Fruit fly (Drosophila melanogaster) whole organism, embryonic: ENCODE measurements around the gene CG46458.

Experiments
- Aef1 ChIP-seq: fragments of 200-800 bp; sonication (Bioruptor generic); IDR thresholded peaks from 3 replicates; pipeline ENCODE4 v1.3.6; 2022; ENCODE audit warnings: missing biosample characterization, missing genetic modification characterization
- BEAF-32 ChIP-seq: fragments of 200-800 bp; sonication (Bioruptor generic); optimal IDR thresholded peaks from 3 replicates; lab custom pipeline; 2017; ENCODE audit warnings: missing biosample characterization, missing genetic modification characterization, mild to moderate bottlenecking, moderate library complexity, missing genetic modification reagents
- CG14667 ChIP-seq: fragments of 200-800 bp; sonication (Bioruptor generic); IDR thresholded peaks from 2 replicates; pipeline ENCODE4 v1.3.6; 2022; ENCODE audit warnings: missing biosample characterization, missing genetic modification characterization
- CG14860 ChIP-seq: fragments of 200-800 bp; sonication (Bioruptor generic); IDR thresholded peaks from 3 replicates; pipeline ENCODE4 v1.3.6; 2022; ENCODE audit warnings: missing biosample characterization, missing genetic modification characterization; ENCODE audit not compliant: partially characterized antibody
- CG15073 ChIP-seq: fragments of 200-800 bp; sonication (Bioruptor generic); optimal IDR thresholded peaks from 2 replicates; lab custom pipeline; 2016; ENCODE audit warnings: missing biosample characterization, missing genetic modification characterization
- CG15269 ChIP-seq: fragments of 200-800 bp; sonication (Bioruptor generic); optimal IDR thresholded peaks from 2 replicates; lab custom pipeline; 2018; ENCODE audit warnings: missing biosample characterization, mild to moderate bottlenecking, missing genetic modification characterization, moderate library complexity
- CG15696 ChIP-seq: fragments of 200-800 bp; sonication (Bioruptor generic); optimal IDR thresholded peaks from 2 replicates; lab custom pipeline; 2019; ENCODE audit warnings: missing biosample characterization, mild to moderate bottlenecking, missing genetic modification characterization, moderate library complexity
- CG1602 ChIP-seq: fragments of 200-800 bp; sonication (Bioruptor generic); optimal IDR thresholded peaks from 3 replicates; lab custom pipeline; 2016; ENCODE audit warnings: missing biosample characterization, missing genetic modification characterization
- CG16815 ChIP-seq: fragments of 200-800 bp; sonication (Bioruptor generic); optimal IDR thresholded peaks from 3 replicates; lab custom pipeline; 2017; ENCODE audit warnings: missing biosample characterization, mild to moderate bottlenecking, missing genetic modification characterization
- CG17328 ChIP-seq: fragments of 200-800 bp; sonication (Bioruptor generic); IDR thresholded peaks from 2 replicates; pipeline ENCODE4 v1.3.6; 2022; ENCODE audit warnings: missing biosample characterization, missing genetic modification characterization
- CG17359 ChIP-seq: fragments of 200-800 bp; sonication (Bioruptor generic); optimal IDR thresholded peaks from 3 replicates; lab custom pipeline; 2018; ENCODE audit warnings: missing biosample characterization, mild to moderate bottlenecking, missing genetic modification characterization, moderate library complexity
- CG17385 ChIP-seq: fragments of 200-800 bp; sonication (Bioruptor generic); optimal IDR thresholded peaks from 3 replicates; lab custom pipeline; 2018; ENCODE audit warnings: missing biosample characterization, mild to moderate bottlenecking, missing genetic modification characterization
- CG17802 ChIP-seq: fragments of 200-800 bp; sonication (Bioruptor generic); optimal IDR thresholded peaks from 2 replicates; lab custom pipeline; 2018; ENCODE audit warnings: missing biosample characterization, mild to moderate bottlenecking, missing genetic modification characterization, moderate library complexity
- CG17912 ChIP-seq: fragments of 200-800 bp; sonication (Bioruptor generic); optimal IDR thresholded peaks from 2 replicates; lab custom pipeline; 2018; ENCODE audit warnings: missing biosample characterization, mild to moderate bottlenecking, missing genetic modification characterization
- CG2129 ChIP-seq: fragments of 200-800 bp; sonication (Bioruptor generic); IDR thresholded peaks from 2 replicates; pipeline ENCODE4 v1.3.6; 2022; ENCODE audit warnings: missing biosample characterization, missing genetic modification characterization; ENCODE audit not compliant: partially characterized antibody
- CG31388 ChIP-seq: fragments of 200-800 bp; sonication (Bioruptor generic); optimal IDR thresholded peaks from 2 replicates; lab custom pipeline; 2016; ENCODE audit warnings: missing biosample characterization, missing genetic modification characterization
- CG3407 ChIP-seq: fragments of 200-800 bp; sonication (Bioruptor generic); optimal IDR thresholded peaks from 2 replicates; lab custom pipeline; 2018; ENCODE audit warnings: missing biosample characterization, mild to moderate bottlenecking, missing genetic modification characterization
- CG3726 ChIP-seq: fragments of 200-800 bp; sonication (Bioruptor generic); IDR thresholded peaks from 3 replicates; pipeline ENCODE4, ENCODE4 v1.3.6; 2022; ENCODE audit warnings: missing biosample characterization, missing genetic modification characterization
- CG3847 ChIP-seq: fragments of 200-800 bp; sonication (Bioruptor generic); IDR thresholded peaks from 2 replicates; pipeline ENCODE4 v1.3.6; 2022; ENCODE audit warnings: missing biosample characterization, missing genetic modification characterization
- CG4424 ChIP-seq: fragments of 200-800 bp; sonication (Bioruptor generic); optimal IDR thresholded peaks from 3 replicates; lab custom pipeline; 2016; ENCODE audit warnings: missing biosample characterization, missing genetic modification characterization
- CG6254 ChIP-seq: fragments of 200-800 bp; sonication (Bioruptor generic); optimal IDR thresholded peaks from 3 replicates; lab custom pipeline; 2017; ENCODE audit warnings: mild to moderate bottlenecking, missing biosample characterization, missing genetic modification reagents, missing genetic modification characterization
- CG9609 ChIP-seq: fragments of 200-800 bp; sonication (Bioruptor generic); optimal IDR thresholded peaks from 3 replicates; lab custom pipeline; 2016; ENCODE audit warnings: missing biosample characterization, missing genetic modification characterization
- Chrac-16 ChIP-seq: fragments of 200-800 bp; sonication (Bioruptor generic); optimal IDR thresholded peaks from 3 replicates; lab custom pipeline; 2016; ENCODE audit warnings: missing biosample characterization, missing genetic modification characterization
- Dek ChIP-seq: fragments of 200-800 bp; sonication (Bioruptor generic); optimal IDR thresholded peaks from 3 replicates; lab custom pipeline; 2019; ENCODE audit warnings: missing biosample characterization, mild to moderate bottlenecking, missing genetic modification characterization, moderate library complexity
- Elba2 ChIP-seq: fragments of 200-800 bp; sonication (Bioruptor generic); optimal IDR thresholded peaks from 3 replicates; lab custom pipeline; 2016; ENCODE audit warnings: missing biosample characterization, missing genetic modification characterization
- Gsc ChIP-seq: fragments of 200-800 bp; sonication (Bioruptor generic); IDR thresholded peaks from 2 replicates; pipeline ENCODE4 v1.3.6; 2022; ENCODE audit warnings: missing biosample characterization, missing genetic modification characterization
- Gug ChIP-seq: fragments of 200-800 bp; sonication (Bioruptor generic); IDR thresholded peaks from 4 replicates; pipeline ENCODE4 v1.3.6; 2022; ENCODE audit warnings: missing biosample characterization, missing genetic modification characterization
- Hey ChIP-seq: fragments of 200-800 bp; sonication (Bioruptor generic); optimal IDR thresholded peaks from 3 replicates; lab custom pipeline; 2018; ENCODE audit warnings: missing biosample characterization, mild to moderate bottlenecking, missing genetic modification characterization
- Kr ChIP-seq: fragments of 200-800 bp; sonication (Bioruptor generic); optimal IDR thresholded peaks from 2 replicates; lab custom pipeline; 2017; ENCODE audit warnings: missing biosample characterization, mild to moderate bottlenecking, missing genetic modification characterization
- MTF-1 ChIP-seq: fragments of 200-800 bp; sonication (Bioruptor generic); optimal IDR thresholded peaks from 2 replicates; lab custom pipeline; 2018; ENCODE audit warnings: missing biosample characterization, mild to moderate bottlenecking, missing genetic modification characterization, borderline replicate concordance
- NfI ChIP-seq: fragments of 200-800 bp; sonication (Bioruptor generic); optimal IDR thresholded peaks from 3 replicates; lab custom pipeline; 2018; ENCODE audit warnings: missing biosample characterization, mild to moderate bottlenecking, missing genetic modification characterization, moderate library complexity
- Sox102F ChIP-seq: fragments of 200-800 bp; sonication (Bioruptor generic); optimal IDR thresholded peaks from 2 replicates; lab custom pipeline; 2018; ENCODE audit warnings: missing biosample characterization, mild to moderate bottlenecking, missing genetic modification characterization, moderate library complexity
- bcd ChIP-seq: fragments of 200-800 bp; sonication (Bioruptor generic); optimal IDR thresholded peaks from 2 replicates; lab custom pipeline; 2017; ENCODE audit warnings: missing biosample characterization, mild to moderate bottlenecking, missing genetic modification characterization
- bsh ChIP-seq, 2 experiments: fragments of 200-800 bp; sonication (Bioruptor generic); optimal IDR thresholded peaks; 2 replicates each; lab custom pipeline; 2017 to 2018; ENCODE audit warnings: mild to moderate bottlenecking in 2 of 2, missing biosample characterization in 2 of 2, missing genetic modification characterization in 2 of 2, moderate library complexity in 1 of 2
- crc ChIP-seq: fragments of 200-800 bp; sonication (Bioruptor generic); optimal IDR thresholded peaks from 2 replicates; lab custom pipeline; 2016; ENCODE audit warnings: missing biosample characterization, missing genetic modification characterization
- da ChIP-seq: fragments of 200-800 bp; sonication (Bioruptor generic); optimal IDR thresholded peaks from 2 replicates; lab custom pipeline; 2016; ENCODE audit warnings: missing biosample characterization, missing genetic modification characterization
- en ChIP-seq: fragments of 200-800 bp; sonication (Bioruptor generic); optimal IDR thresholded peaks from 2 replicates; lab custom pipeline; 2016; ENCODE audit warnings: missing biosample characterization, missing genetic modification characterization
- fd64A ChIP-seq: fragments of 200-800 bp; sonication (Bioruptor generic); optimal IDR thresholded peaks from 3 replicates; lab custom pipeline; 2018; ENCODE audit warnings: missing biosample characterization, mild to moderate bottlenecking, missing genetic modification characterization
- gce ChIP-seq: fragments of 200-800 bp; sonication (Bioruptor generic); IDR thresholded peaks from 3 replicates; pipeline ENCODE4 v1.3.6; 2022; ENCODE audit warnings: missing biosample characterization, missing genetic modification characterization
- ind ChIP-seq: fragments of 200-800 bp; sonication (Bioruptor generic); optimal IDR thresholded peaks from 3 replicates; lab custom pipeline; 2016; ENCODE audit warnings: missing biosample characterization, missing genetic modification characterization
- insv ChIP-seq, 2 experiments: fragments of 200-800 bp; sonication (Bioruptor generic); optimal IDR thresholded peaks; 3 replicates each; lab custom pipeline; 2016 to 2018; ENCODE audit warnings: missing biosample characterization in 2 of 2, missing genetic modification characterization in 2 of 2
- jigr1 ChIP-seq: fragments of 200-800 bp; sonication (Bioruptor generic); IDR thresholded peaks from 3 replicates; pipeline ENCODE4 v1.3.6; 2022; ENCODE audit warnings: missing biosample characterization, missing genetic modification characterization
- kni ChIP-seq: fragments of 200-800 bp; sonication (Bioruptor generic); optimal IDR thresholded peaks from 3 replicates; lab custom pipeline; 2017; ENCODE audit warnings: mild to moderate bottlenecking, missing biosample characterization, missing genetic modification reagents, missing genetic modification characterization
- nmo ChIP-seq: fragments of 200-800 bp; sonication (Bioruptor generic); optimal IDR thresholded peaks from 2 replicates; lab custom pipeline; 2018; ENCODE audit warnings: missing biosample characterization, mild to moderate bottlenecking, missing genetic modification characterization, moderate library complexity
- phol ChIP-seq: fragments of 200-800 bp; sonication (Bioruptor generic); optimal IDR thresholded peaks from 3 replicates; lab custom pipeline; 2018; ENCODE audit warnings: missing biosample characterization, mild to moderate bottlenecking, missing genetic modification characterization, moderate library complexity
- rib ChIP-seq: fragments of 200-800 bp; sonication (Bioruptor generic); IDR thresholded peaks from 2 replicates; pipeline ENCODE4 v1.3.6; 2022; ENCODE audit warnings: missing biosample characterization, missing genetic modification characterization
- sd ChIP-seq: fragments of 200-800 bp; sonication (Bioruptor generic); optimal IDR thresholded peaks from 3 replicates; lab custom pipeline; 2018; ENCODE audit warnings: missing biosample characterization, mild to moderate bottlenecking, missing genetic modification characterization, moderate library complexity
- sisA ChIP-seq: fragments of 200-800 bp; sonication (Bioruptor generic); IDR thresholded peaks from 2 replicates; pipeline ENCODE4 v1.3.6; 2022; ENCODE audit warnings: missing biosample characterization, missing genetic modification characterization
- ssp ChIP-seq: fragments of 200-800 bp; sonication (Bioruptor generic); IDR thresholded peaks from 2 replicates; pipeline ENCODE4 v1.3.6; 2022; ENCODE audit warnings: missing biosample characterization, missing genetic modification characterization
- unc-4 ChIP-seq: fragments of 200-800 bp; sonication (Bioruptor generic); IDR thresholded peaks from 2 replicates; pipeline ENCODE4 v1.3.6; 2022; ENCODE audit warnings: missing biosample characterization, missing genetic modification characterization; ENCODE audit not compliant: partially characterized antibody

Gene CG46458

dm6 chr3R:6903289-6903791, 54.8 kb downstream of the CG46458 start:
- TF ChIP-seq CG15696 (tag; lab: Kevin White, UChicago), result peak; percentile 89
- TF ChIP-seq rib (GFP tag; lab: Robert Waterston, UW), result no peak
- TF ChIP-seq CG9609 (GFP tag; lab: Kevin White, UChicago), result no peak
- TF ChIP-seq CG17385 (GFP tag; lab: Kevin White, UChicago), result peak; percentile 69
- no peak for TF ChIP-seq CG15073
- peak; percentile 73 for TF ChIP-seq CG15269 (tag; lab: Kevin White, UChicago)
- no peak for TF ChIP-seq Elba2
- TF ChIP-seq CG2129 (GFP tag; lab: Robert Waterston, UW), result no peak
- no peak for TF ChIP-seq Kr (GFP tag; lab: Kevin White, UChicago)
- TF ChIP-seq kni (GFP tag; lab: Kevin White, UChicago), result peak; percentile 32
- TF ChIP-seq Sox102F (GFP tag; lab: Kevin White, UChicago), result peak; percentile 84
- TF ChIP-seq fd64A, result no peak
- no peak for TF ChIP-seq da (GFP tag; lab: Kevin White, UChicago)
- TF ChIP-seq en (GFP tag; lab: Kevin White, UChicago), result no peak
- TF ChIP-seq CG17912 (GFP tag; lab: Kevin White, UChicago), result no peak
- TF ChIP-seq bsh (GFP tag; optimal IDR thresholded peaks at IDR 0.05; lab: Kevin White, UChicago), result peak in 1 of 2 experiments; percentile 88
- TF ChIP-seq gce (GFP tag; lab: Robert Waterston, UW), result no peak
- no peak for TF ChIP-seq Aef1
- TF ChIP-seq CG17328 (GFP tag; lab: Robert Waterston, UW), result peak; percentile 68; the same call in 1 of the 2 replicates
- no peak for TF ChIP-seq unc-4 (GFP tag; lab: Robert Waterston, UW)
- peak; percentile 77 for TF ChIP-seq CG17359 (tag; lab: Kevin White, UChicago)
- TF ChIP-seq bcd (GFP tag; lab: Kevin White, UChicago), result peak; percentile 65
- TF ChIP-seq CG1602, result peak; percentile 61
- TF ChIP-seq CG4424 (GFP tag; lab: Kevin White, UChicago), result peak; percentile 72
- TF ChIP-seq CG17802 (tag; lab: Kevin White, UChicago), result no peak
- no peak for TF ChIP-seq CG3847 (GFP tag; lab: Robert Waterston, UW)
- TF ChIP-seq ind (GFP tag; lab: Kevin White, UChicago), result peak; percentile 37
- no peak for TF ChIP-seq CG14860 (GFP tag; lab: Robert Waterston, UW)
- TF ChIP-seq MTF-1 (GFP tag; lab: Kevin White, UChicago), result no peak
- peak; percentile 68 for TF ChIP-seq CG16815
- TF ChIP-seq Gsc, result no peak
- peak; percentile 26 for TF ChIP-seq NfI (GFP tag; lab: Kevin White, UChicago)
- TF ChIP-seq CG6254, result peak; percentile 80
- TF ChIP-seq BEAF-32 (GFP tag; lab: Kevin White, UChicago), result no peak
- TF ChIP-seq nmo (GFP tag; lab: Kevin White, UChicago), result peak; percentile 91
- TF ChIP-seq CG31388 (GFP tag; lab: Kevin White, UChicago), result no peak
- TF ChIP-seq sisA (GFP tag; lab: Robert Waterston, UW), result no peak; the same call in 1 of the 2 replicates
- TF ChIP-seq sd, result peak; percentile 65
- TF ChIP-seq jigr1 (GFP tag; lab: Robert Waterston, UW), result no peak
- TF ChIP-seq Dek (tag; lab: Kevin White, UChicago), result peak; percentile 58
- no peak for TF ChIP-seq CG14667 (GFP tag; lab: Robert Waterston, UW)
- TF ChIP-seq phol, result peak; percentile 93
- peak; percentile 71 for TF ChIP-seq CG3407 (GFP tag; lab: Kevin White, UChicago)
- TF ChIP-seq insv (GFP tag; optimal IDR thresholded peaks at IDR 0.05; lab: Kevin White, UChicago), result no peak
- no peak; the same call in 3 of the 4 replicates for TF ChIP-seq Gug (GFP tag; lab: Robert Waterston, UW)
- no peak for TF ChIP-seq Hey (tag; lab: Kevin White, UChicago)
- TF ChIP-seq crc (GFP tag; lab: Kevin White, UChicago), result no peak
- no peak for TF ChIP-seq CG3726
- peak; percentile 48; the same call in 1 of the 2 replicates for TF ChIP-seq ssp (GFP tag; lab: Robert Waterston, UW)
- TF ChIP-seq Chrac-16 (GFP tag; lab: Kevin White, UChicago), result peak; percentile 50
